Fruit fly (Drosophila melanogaster) ovary, adult (tissue): ENCODE measurements around the gene Mrm2.
A peak's percentile ranks its signal among the peaks of the same experiment; 100 is the strongest.

Experiments
- CG17801 ChIP-seq: fragments of 200-800 bp; optimal IDR thresholded peaks from 2 replicates; lab custom pipeline; 2019; ENCODE audit warnings: missing biosample characterization, mild to moderate bottlenecking, missing genetic modification characterization, moderate library complexity; ENCODE audit not compliant: partially characterized antibody

Mrm2 gene

DNA sequence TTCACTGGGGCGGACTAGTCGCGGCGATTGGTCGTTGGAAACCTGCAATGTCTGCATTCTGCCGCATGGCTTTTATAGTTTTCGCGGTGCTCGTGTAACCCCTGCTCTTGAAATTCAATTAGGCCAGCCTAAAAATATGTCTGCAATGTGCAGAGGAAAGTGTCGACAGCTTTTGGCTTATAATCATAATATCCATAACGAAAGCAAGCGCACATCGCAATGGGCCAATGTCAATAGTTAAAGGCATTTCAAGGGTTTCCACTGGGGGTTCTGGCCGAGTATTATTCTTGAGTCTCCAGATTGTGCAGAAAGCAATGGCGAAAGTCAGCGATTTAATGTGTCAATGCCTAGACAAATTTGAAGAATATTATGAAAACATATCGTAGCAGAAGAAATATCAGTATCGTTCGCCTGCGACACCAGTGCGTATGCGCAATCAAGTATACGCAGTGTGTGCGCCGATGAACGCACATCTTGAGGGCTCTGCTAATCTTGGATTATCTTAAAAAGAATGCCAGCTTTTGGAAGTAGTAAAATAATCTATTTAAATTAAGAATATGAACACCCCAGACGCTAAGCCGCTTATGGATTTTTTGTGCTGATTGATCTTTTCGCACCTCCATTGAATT lies 26.9 kb downstream of the Mrm2 start, which contains the start of gene ninaE:
Gene ninaE, minus strand, starts transcription at position 51 of the 629 bp plus-strand sequence.
- no peak for TF ChIP-seq CG17801 (GFP tag; lab: Kevin White, UChicago)

DNA sequence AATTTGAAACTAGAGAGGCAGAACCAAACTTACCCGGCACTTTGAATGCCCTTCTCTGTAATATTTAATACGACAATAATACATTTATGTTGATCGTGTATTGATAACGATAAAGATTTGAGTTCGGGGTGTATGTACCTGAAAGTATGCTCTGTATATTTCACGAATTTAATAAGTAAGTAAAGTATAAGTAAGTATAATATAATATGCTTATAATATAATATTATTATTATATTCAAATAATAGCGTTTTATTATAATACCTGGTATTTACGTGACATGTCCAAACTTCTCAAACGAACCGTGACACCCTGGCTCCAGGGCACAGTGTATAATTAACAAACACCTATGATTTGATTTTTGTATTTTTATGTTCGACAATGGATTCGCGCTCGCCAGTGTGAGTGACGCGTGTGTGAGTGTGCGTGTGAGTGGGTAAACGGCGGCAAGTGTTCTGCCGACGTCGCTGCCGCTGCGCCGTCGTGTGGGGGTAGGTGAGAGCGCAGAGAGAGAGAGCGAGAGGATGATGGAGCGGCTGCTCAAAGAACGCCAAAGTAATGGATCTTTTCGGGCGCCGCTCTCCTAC lies 28.3 kb downstream of the Mrm2 start:
- TF ChIP-seq CG17801 (GFP tag; lab: Kevin White, UChicago) = no peak

DNA sequence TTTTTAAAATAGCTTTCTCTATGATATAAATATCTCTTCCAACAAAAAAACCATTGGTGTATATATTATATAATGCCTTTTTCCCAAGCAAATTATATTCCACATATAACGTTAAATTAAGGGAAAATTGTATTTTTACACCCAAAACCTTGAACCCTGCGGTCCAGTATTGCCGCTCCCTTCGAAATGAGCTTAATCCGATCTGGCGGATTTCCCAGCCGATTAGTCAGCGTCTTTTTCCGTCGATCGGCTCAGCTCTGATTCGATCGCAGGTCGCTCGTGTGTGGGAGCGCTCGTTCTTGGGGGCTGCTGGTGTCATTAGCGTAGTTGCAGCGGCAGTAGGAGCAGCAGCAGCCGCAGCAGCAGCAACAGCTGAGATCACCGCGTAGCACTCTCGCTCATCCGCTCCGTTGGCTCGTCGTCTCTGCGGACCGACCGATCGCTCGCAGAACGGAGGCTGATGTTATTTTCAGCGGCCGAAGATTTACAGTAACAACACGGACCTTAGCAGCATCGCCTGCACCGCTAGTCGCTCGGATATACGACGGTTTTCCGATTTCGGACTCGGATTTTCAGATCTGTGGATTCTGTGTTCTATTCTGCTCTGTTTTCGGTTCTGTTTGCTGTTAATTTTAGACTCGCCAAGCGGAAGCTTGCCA lies 29.1 kb downstream of the Mrm2 start, which contains the start of gene CG4733:
Gene CG4733, plus strand, starts transcription at position 350 of the 659 bp plus-strand sequence.
- peak; percentile 2 for TF ChIP-seq CG17801 (GFP tag; lab: Kevin White, UChicago)

DNA sequence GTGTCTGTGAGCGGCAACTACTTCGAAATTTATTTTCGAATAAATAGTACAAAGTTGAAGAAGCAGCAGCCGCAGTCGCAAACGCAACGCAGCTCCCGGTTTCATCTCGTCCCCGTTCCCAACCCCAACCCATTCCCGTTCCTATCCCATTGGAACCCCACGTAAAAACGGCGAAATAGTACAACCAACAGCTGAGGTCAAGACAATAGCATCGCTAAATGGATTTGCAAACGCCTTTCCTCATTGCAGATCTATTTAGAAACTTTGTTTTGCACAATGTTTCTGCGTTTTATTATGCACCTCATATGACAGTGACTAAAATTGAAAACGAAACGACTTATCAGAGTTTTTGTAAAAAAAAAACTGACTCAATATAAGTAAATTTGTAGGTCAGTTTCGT lies 30.0 kb downstream of the Mrm2 start:
- no peak for TF ChIP-seq CG17801 (GFP tag; lab: Kevin White, UChicago)

DNA sequence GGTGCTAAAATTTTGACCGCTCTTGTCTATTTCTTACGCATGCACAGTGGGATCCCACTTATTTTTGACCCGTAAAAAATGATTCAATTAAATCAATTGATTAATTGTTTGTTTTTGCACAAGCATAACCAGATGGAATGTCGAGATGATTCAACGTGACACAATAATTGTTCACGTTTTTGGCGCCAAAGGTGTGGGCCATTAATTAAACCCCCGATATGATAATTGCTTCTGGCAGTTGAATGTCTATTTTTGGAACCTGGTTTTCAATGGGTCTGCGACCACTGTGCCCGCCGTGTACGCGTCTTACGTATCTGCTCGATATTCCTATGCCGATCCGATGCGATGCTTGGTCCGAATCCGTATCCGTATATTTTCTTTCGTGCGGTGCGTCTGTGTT lies 30.6 kb downstream of the Mrm2 start:
- peak; percentile 16 for TF ChIP-seq CG17801 (GFP tag; lab: Kevin White, UChicago)

DNA sequence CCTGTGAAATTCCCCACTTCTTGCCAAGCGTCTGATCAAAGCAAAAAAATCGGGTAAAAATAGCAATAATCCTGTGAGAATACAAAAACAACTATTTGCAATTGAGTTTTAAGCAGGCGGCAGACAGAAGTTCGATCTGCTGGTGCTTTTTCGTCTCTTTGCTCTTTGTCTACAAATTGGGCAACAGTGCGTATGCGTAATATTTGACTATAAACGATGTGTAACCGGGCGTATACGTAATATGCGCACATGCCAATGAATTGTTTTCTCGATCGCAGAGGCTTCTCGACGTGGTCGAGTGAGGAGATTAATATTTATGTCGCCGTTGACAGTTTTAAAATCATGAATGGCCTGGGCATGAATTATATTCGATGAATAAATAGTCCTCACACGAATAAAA lies 33.9 kb downstream of the Mrm2 start:
- TF ChIP-seq CG17801 (GFP tag; lab: Kevin White, UChicago) = no peak

DNA sequence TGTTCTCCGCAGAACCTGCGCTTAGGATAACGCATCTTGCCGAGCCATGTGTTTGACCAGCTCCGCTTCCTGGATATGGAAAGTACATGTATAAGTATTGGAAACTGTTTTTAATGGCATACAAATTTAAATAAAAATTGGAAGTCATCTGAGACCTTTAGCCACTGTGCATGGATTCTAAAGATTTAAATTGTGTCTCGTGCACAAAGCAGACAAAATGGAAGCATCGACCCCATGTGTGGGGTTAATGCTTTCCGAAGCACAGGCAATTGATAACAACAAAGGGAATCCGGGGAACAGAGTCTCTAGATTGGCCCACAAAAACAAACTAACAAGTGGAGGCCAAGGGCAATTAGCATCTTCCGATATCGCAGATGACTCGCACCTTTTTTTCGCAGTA lies 40.3 kb downstream of the Mrm2 start:
- no peak for TF ChIP-seq CG17801 (GFP tag; lab: Kevin White, UChicago)

DNA sequence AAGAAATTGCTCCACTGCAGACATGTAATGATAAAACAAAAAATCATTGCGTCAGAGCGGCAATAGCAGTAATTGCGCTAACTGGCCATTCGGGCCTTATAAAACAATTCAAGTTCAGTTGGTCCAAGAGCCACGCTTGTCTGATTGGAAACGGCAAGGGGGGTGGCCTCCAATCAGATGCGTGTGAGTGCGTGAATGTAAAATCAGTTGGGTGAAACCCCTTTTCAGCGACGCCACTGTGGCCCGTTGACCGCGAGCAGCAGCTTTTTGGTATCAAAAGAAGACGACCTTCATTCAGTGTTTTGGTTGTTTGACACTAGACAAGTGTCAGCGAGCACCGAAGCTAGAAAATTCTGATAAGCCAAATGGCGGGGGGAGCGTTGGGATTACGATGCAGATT lies 40.9 kb downstream of the Mrm2 start:
- no peak for TF ChIP-seq CG17801 (GFP tag; lab: Kevin White, UChicago)

DNA sequence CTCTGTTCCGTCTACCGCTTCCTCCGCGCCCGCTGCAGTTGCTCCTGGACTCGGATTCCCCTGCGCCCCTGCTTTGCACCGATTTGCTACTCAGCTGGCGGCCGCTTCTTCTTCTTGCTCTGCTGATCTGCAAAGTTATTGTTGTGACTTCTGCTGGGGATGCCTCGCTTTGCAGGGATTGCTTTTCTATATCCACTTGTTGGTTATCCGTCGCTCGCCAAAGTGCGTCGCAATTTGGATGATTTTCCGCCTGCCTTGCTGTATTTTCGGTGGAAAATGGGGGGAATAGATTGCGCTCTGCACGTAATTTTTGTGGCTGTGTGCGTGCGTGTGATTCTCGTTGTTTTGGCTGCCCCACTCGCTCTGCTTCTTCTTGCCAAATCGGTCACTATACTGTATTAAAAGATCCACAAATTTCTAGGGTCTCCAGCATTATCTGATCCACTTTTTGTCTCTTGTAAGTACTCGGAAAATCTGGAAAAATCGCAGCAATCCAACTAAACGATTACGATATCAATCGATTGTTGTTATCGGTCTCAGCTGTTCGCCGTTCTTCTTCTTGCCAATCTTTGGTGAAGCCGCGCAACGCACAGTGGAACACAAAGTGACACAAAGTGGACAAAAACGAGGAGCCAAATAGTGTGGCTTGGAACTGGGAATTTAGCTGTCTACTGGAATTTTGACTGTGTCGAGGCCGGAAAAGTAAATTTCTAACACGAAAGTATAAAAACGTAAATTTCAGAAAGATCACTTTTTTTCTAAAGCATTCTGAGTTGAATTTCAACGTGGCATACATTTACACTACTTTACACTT lies 41.7 kb downstream of the Mrm2 start, which contains the start of gene ClpX:
Gene ClpX, minus strand, starts transcription at position 764 of the 814 bp plus-strand sequence.
- TF ChIP-seq CG17801 (GFP tag; lab: Kevin White, UChicago) = peak; percentile 54

DNA sequence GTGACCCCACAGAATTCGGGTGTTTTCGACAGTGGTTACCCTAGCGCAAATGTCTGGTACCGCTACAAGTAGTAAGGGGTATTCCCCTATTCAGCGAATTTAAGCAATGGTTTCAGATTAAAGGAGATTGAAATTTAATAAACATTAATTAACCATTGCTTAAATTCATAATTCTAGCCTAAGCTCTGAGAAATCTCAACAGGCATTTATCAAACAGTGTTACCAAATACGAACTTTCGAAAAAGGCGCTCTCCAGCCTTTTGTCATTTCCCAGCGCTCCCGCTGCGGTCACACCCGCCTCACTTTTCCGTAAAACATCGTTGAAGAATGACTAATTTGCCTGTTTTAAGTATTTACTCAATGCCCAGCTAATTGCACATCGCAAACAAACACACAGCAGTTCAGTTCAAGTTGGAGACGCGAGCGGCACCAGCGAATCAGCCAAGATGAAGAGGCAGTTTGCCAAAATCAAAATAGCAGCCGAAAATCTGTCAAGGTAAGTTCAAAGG lies 43.5 kb downstream of the Mrm2 start, which contains the start of the genes Surf6 and RhoGAP92B:
Gene Surf6, minus strand, starts transcription at position 4 of the 509 bp plus-strand sequence.
Gene RhoGAP92B, plus strand, starts transcription at position 300 of the 509 bp plus-strand sequence.
- peak; percentile 72 for TF ChIP-seq CG17801 (GFP tag; lab: Kevin White, UChicago)

DNA sequence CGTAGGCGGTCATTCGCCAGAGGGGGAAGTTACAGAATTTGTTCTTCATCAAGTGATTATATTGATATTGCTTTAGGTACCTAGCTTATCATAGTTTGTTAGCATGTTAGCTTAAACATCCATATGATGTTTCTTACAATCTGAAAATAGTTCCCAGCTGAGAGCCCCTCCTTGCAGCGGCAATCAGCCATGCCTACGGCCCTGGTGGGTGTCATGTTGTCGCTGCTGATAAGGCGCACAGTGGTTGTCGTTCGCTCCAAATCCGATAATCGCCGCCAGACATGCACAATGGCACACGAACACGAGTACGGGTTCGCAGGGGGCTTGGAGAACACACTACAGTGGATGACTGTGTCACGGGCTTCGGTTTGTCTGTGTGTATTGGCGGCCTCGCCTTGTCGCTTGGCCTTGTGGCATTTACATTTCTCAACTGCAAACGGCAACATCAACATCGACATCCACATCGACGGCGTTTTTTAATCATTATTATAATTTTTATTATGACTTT lies 44.6 kb downstream of the Mrm2 start:
- peak; percentile 47 for TF ChIP-seq CG17801 (GFP tag; lab: Kevin White, UChicago)

DNA sequence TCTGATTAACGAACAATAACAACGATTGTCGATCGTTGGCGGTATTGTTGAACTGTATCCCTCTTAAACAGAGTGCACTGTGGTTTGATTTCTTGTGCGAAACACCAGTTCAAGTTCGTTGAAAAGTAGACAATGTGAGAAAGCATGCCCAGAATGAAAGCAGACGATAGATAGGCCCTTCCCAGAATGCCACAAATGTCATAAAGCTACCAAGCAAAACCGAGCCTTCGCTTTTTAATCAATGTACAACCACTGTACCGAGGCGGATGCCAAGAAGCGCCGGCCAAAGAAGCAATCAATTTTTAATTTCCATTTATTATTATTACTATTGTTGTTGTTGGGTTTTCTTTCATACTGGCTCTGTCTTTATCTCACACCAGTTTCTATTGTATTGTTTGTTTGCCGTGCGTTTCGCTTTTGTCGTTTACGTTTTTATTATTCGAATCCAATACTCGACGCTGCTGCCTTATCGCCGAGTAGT lies 47.5 kb downstream of the Mrm2 start:
- TF ChIP-seq CG17801 (GFP tag; lab: Kevin White, UChicago) = no peak

DNA sequence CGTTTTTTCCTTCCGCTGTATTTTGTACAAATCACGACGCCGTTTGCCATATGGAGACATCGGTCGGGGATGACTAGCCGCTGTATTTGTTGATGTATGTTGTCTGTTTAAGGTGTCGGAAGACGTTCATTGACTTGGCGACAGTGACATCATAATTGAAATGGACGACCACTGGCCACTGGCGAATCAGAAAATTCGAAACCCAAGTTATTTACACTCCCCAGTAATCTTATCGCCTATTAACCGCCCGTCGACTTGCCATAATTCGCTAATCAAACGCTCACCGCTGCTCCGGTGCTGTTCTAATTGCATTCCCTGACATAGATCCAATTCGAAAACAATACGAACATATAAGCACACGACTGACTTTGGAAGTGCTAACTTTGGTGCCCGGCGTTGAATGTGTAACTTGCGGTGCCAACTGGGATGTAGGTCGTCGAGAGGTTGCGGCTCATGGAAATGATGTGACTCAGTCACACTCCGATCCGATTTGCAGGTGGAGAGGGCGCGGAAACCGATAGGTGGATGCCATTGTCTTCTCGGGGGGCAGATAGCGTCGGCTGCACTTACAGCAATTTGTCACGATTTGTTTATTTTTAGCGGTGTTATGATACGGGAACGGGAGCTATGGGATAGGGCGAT lies 48.3 kb downstream of the Mrm2 start:
- TF ChIP-seq CG17801 (GFP tag; lab: Kevin White, UChicago) = no peak
